Worm (Caenorhabditis elegans): ENCODE measurements around the gene T11F8.5.
"Not testable (repeated sequence)": the region's sequence is repeated elsewhere in the genome, so short reads cannot be mapped to it uniquely, and the experiment has no call there.

Gene T11F8.5

ce11 chrIV:5486208-5486731 is 3.4 kb downstream of the T11F8.5 start, which contains the start of the genes snpc-3.1 and puf-7:
Gene snpc-3.1 (minus strand): TSS chrIV:5486258.
Gene puf-7 (plus strand): TSS chrIV:5486713.
- not testable (repeated sequence) for TF ChIP-seq aly-2 (tag; optimal IDR thresholded peaks at IDR 0.05); nhr-19 (GFP tag; conservative IDR thresholded peaks at IDR 0.05); swsn-7 (tag; optimal IDR thresholded peaks at IDR 0.05)

- TF ChIP-seq jun-1, skn-1, nhr-20 (tag; optimal IDR thresholded peaks at IDR 0.05): not testable (repeated sequence)
These were observed 8.2 kb downstream of the T11F8.5 start, which contains the start of gene B0273.115 for ce11 chrIV:5491054-5491453. Gene B0273.115 (minus strand): TSS chrIV:5491154.

ce11 chrIV:5492196-5492595 is 9.4 kb downstream of the T11F8.5 start:
- no peak for TF ChIP-seq ceh-63 (GFP tag; optimal IDR thresholded peaks at IDR 0.05)
- TF ChIP-seq nhr-237 (tag; optimal IDR thresholded peaks at IDR 0.05), result no peak
- TF ChIP-seq nhr-28 (tag; optimal IDR thresholded peaks at IDR 0.05), result no peak
- TF ChIP-seq nhr-76 (tag; optimal IDR thresholded peaks at IDR 0.05), result no peak
- no peak for TF ChIP-seq swsn-7 (tag; optimal IDR thresholded peaks at IDR 0.05)

- no peak for TF ChIP-seq fkh-4 (tag; optimal IDR thresholded peaks at IDR 0.05; ENCODE audit: borderline replicate concordance)
- no peak for TF ChIP-seq aha-1 (tag; optimal IDR thresholded peaks at IDR 0.05)
- no peak for TF ChIP-seq skn-1 (tag; optimal IDR thresholded peaks at IDR 0.05)
- TF ChIP-seq ceh-90 (tag; optimal IDR thresholded peaks at IDR 0.05), result no peak
- TF ChIP-seq tbx-2 (tag; optimal IDR thresholded peaks at IDR 0.05), result no peak
- no peak for TF ChIP-seq ceh-63 (GFP tag; optimal IDR thresholded peaks at IDR 0.05)
- no peak for TF ChIP-seq nhr-237 (tag; optimal IDR thresholded peaks at IDR 0.05)
- no peak for TF ChIP-seq lsy-2 (tag; optimal IDR thresholded peaks at IDR 0.05)
- TF ChIP-seq blmp-1 (tag; optimal IDR thresholded peaks at IDR 0.05), result no peak
- TF ChIP-seq lin-39 (tag; optimal IDR thresholded peaks at IDR 0.05), result no peak
- no peak for TF ChIP-seq nhr-12 (tag; optimal IDR thresholded peaks at IDR 0.05)
- TF ChIP-seq nhr-85 (tag), result no peak
- no peak for TF ChIP-seq nhr-19 (GFP tag; conservative IDR thresholded peaks at IDR 0.05)
- TF ChIP-seq lin-35 (GFP tag; optimal IDR thresholded peaks at IDR 0.05), result no peak
- TF ChIP-seq C04F5.9 (tag; optimal IDR thresholded peaks at IDR 0.05), result no peak
These were observed 10.3 kb downstream of the T11F8.5 start for ce11 chrIV:5493135-5493534.

- no peak for TF ChIP-seq pqm-1 (tag; optimal IDR thresholded peaks at IDR 0.05)
- no peak for TF ChIP-seq swsn-7 (tag; optimal IDR thresholded peaks at IDR 0.05)
- no peak for TF ChIP-seq aha-1 (tag; optimal IDR thresholded peaks at IDR 0.05)
- no peak for TF ChIP-seq fkh-8 (tag; optimal IDR thresholded peaks at IDR 0.05)
- no peak for TF ChIP-seq lir-3 (tag; optimal IDR thresholded peaks at IDR 0.05; ENCODE audit: poor library complexity)
- no peak for TF ChIP-seq nhr-237 (tag; optimal IDR thresholded peaks at IDR 0.05)
- TF ChIP-seq nhr-19 (GFP tag; conservative IDR thresholded peaks at IDR 0.05), result no peak
- no peak for TF ChIP-seq ztf-11 (tag; optimal IDR thresholded peaks at IDR 0.05)
- no peak for TF ChIP-seq lin-13 (GFP tag; optimal IDR thresholded peaks at IDR 0.05)
- no peak for TF ChIP-seq elt-2 (tag; optimal IDR thresholded peaks at IDR 0.05)
- TF ChIP-seq isw-1 (GFP tag; IDR thresholded peaks at IDR 0.05), result no peak
- no peak for TF ChIP-seq mab-9 (GFP tag; IDR thresholded peaks at IDR 0.05)
- TF ChIP-seq Y116A8C.19 (tag; optimal IDR thresholded peaks at IDR 0.05; ENCODE audit: borderline replicate concordance), result no peak
- no peak for TF ChIP-seq tlp-1 (tag; optimal IDR thresholded peaks at IDR 0.05)
- no peak for TF ChIP-seq fkh-10 (GFP tag; optimal IDR thresholded peaks at IDR 0.05)
- TF ChIP-seq nhr-47 (tag; optimal IDR thresholded peaks at IDR 0.05), result no peak
- no peak for TF ChIP-seq sptf-1 (tag; optimal IDR thresholded peaks at IDR 0.05)
These were observed 10.9 kb downstream of the T11F8.5 start, which contains the start of gene B0273.1 for ce11 chrIV:5493692-5494091. Gene B0273.1 (plus strand): TSS chrIV:5493992.
